Fruit fly (Drosophila melanogaster) whole organism, embryonic: ENCODE data around the gene mRpL51.
A peak's percentile ranks its signal among the peaks of the same experiment; 100 is the strongest.

Experiments used
- C15 ChIP-seq: fragments of 200-800 bp; sonication (Bioruptor generic); IDR thresholded peaks from 3 replicates; pipeline ENCODE4 v1.3.6; 2022; ENCODE audit warnings: missing biosample characterization, missing genetic modification characterization
- CG10209 ChIP-seq: fragments of 200-800 bp; sonication (Bioruptor generic); optimal IDR thresholded peaks from 3 replicates; lab custom pipeline; 2017; ENCODE audit warnings: missing biosample characterization, mild to moderate bottlenecking, missing genetic modification characterization, missing genetic modification reagents
- CG11085 ChIP-seq: fragments of 200-800 bp; sonication (Bioruptor generic); IDR thresholded peaks from 2 replicates; pipeline ENCODE4 v1.3.6; 2022; ENCODE audit warnings: missing biosample characterization, missing genetic modification characterization
- CG11093 ChIP-seq: fragments of 200-800 bp; sonication (Bioruptor generic); IDR thresholded peaks from 3 replicates; pipeline ENCODE4 v1.3.6; 2022; ENCODE audit warnings: missing biosample characterization, missing genetic modification characterization
- CG11456 ChIP-seq: fragments of 200-800 bp; sonication (Bioruptor generic); IDR thresholded peaks from 3 replicates; pipeline ENCODE4 v1.3.6; 2022; ENCODE audit warnings: missing biosample characterization, missing genetic modification characterization
- CG12104 ChIP-seq: fragments of 200-800 bp; sonication (Bioruptor generic); optimal IDR thresholded peaks from 3 replicates; lab custom pipeline; 2016; ENCODE audit warnings: missing biosample characterization, missing genetic modification characterization
- CG12744 ChIP-seq: fragments of 200-800 bp; sonication (Bioruptor generic); optimal IDR thresholded peaks from 2 replicates; lab custom pipeline; 2016; ENCODE audit warnings: missing biosample characterization, missing genetic modification characterization
- CG12942 ChIP-seq: fragments of 200-800 bp; sonication (Bioruptor generic); optimal IDR thresholded peaks from 3 replicates; lab custom pipeline; 2016; ENCODE audit warnings: missing biosample characterization, missing genetic modification characterization
- CG13624 ChIP-seq: fragments of 200-800 bp; sonication (Bioruptor generic); optimal IDR thresholded peaks from 2 replicates; lab custom pipeline; 2016; ENCODE audit warnings: missing biosample characterization, missing genetic modification characterization
- CG15479 ChIP-seq: fragments of 200-800 bp; sonication (Bioruptor generic); optimal IDR thresholded peaks from 3 replicates; lab custom pipeline; 2019; ENCODE audit warnings: missing biosample characterization, mild to moderate bottlenecking, missing genetic modification characterization, moderate library complexity
- CG15514 ChIP-seq: fragments of 200-800 bp; sonication (Bioruptor generic); optimal IDR thresholded peaks from 3 replicates; lab custom pipeline; 2017; ENCODE audit warnings: missing biosample characterization, missing genetic modification characterization, mild to moderate bottlenecking, moderate library complexity, missing genetic modification reagents
- CG17802 ChIP-seq: fragments of 200-800 bp; sonication (Bioruptor generic); optimal IDR thresholded peaks from 2 replicates; lab custom pipeline; 2018; ENCODE audit warnings: missing biosample characterization, mild to moderate bottlenecking, missing genetic modification characterization, moderate library complexity
- CG2199 ChIP-seq: fragments of 200-800 bp; sonication (Bioruptor generic); IDR thresholded peaks from 3 replicates; pipeline ENCODE4 v1.3.6; 2022; ENCODE audit warnings: missing biosample characterization, missing genetic modification characterization
- CG2678 ChIP-seq: fragments of 200-800 bp; sonication (Bioruptor generic); optimal IDR thresholded peaks from 3 replicates; lab custom pipeline; 2019; ENCODE audit warnings: missing biosample characterization, mild to moderate bottlenecking, missing genetic modification characterization, moderate library complexity
- CG3281 ChIP-seq: fragments of 200-800 bp; sonication (Bioruptor generic); optimal IDR thresholded peaks from 3 replicates; lab custom pipeline; 2017; ENCODE audit warnings: missing biosample characterization, mild to moderate bottlenecking, missing genetic modification characterization
- CG33213 ChIP-seq: fragments of 200-800 bp; sonication (Bioruptor generic); optimal IDR thresholded peaks from 3 replicates; lab custom pipeline; 2016; ENCODE audit warnings: missing biosample characterization, missing genetic modification characterization
- CG3407 ChIP-seq: fragments of 200-800 bp; sonication (Bioruptor generic); optimal IDR thresholded peaks from 2 replicates; lab custom pipeline; 2018; ENCODE audit warnings: missing biosample characterization, mild to moderate bottlenecking, missing genetic modification characterization
- CG3995 ChIP-seq: fragments of 200-800 bp; sonication (Bioruptor generic); optimal IDR thresholded peaks from 3 replicates; lab custom pipeline; 2016; ENCODE audit warnings: missing biosample characterization, missing genetic modification characterization
- CG43689 ChIP-seq: fragments of 200-800 bp; sonication (Bioruptor generic); IDR thresholded peaks from 2 replicates; pipeline ENCODE4 v1.3.6; 2022; ENCODE audit warnings: missing biosample characterization, missing genetic modification characterization
- CG8478 ChIP-seq: fragments of >200 bp; optimal IDR thresholded peaks from 2 replicates; lab custom pipeline; 2018
- CG8924 ChIP-seq: fragments of 200-800 bp; optimal IDR thresholded peaks from 3 replicates; lab custom pipeline; 2019; ENCODE audit warnings: missing biosample characterization, mild to moderate bottlenecking, missing genetic modification characterization, moderate library complexity
- Camta ChIP-seq: fragments of 200-800 bp; sonication (Bioruptor generic); optimal IDR thresholded peaks from 2 replicates; lab custom pipeline; 2016; ENCODE audit warnings: missing biosample characterization, missing genetic modification characterization
- Doc2 ChIP-seq: fragments of 200-800 bp; sonication (Bioruptor generic); IDR thresholded peaks from 2 replicates; pipeline ENCODE4 v1.3.6; 2022; ENCODE audit warnings: missing biosample characterization, missing genetic modification characterization
- Drgx ChIP-seq: fragments of 200-800 bp; sonication (Bioruptor generic); IDR thresholded peaks from 2 replicates; pipeline ENCODE4 v1.3.6; 2022; ENCODE audit warnings: missing biosample characterization, missing genetic modification characterization
- E2f2 ChIP-seq: fragments of 200-800 bp; sonication (Bioruptor generic); IDR thresholded peaks from 2 replicates; pipeline ENCODE4 v1.3.6; 2022; ENCODE audit warnings: missing biosample characterization, missing genetic modification characterization
- Hand ChIP-seq: fragments of 200-800 bp; sonication (Bioruptor generic); optimal IDR thresholded peaks from 2 replicates; lab custom pipeline; 2017; ENCODE audit warnings: mild to moderate bottlenecking, missing biosample characterization, missing genetic modification reagents, missing genetic modification characterization
- Hsf ChIP-seq: fragments of 200-800 bp; sonication (Bioruptor generic); optimal IDR thresholded peaks from 3 replicates; lab custom pipeline; 2016; ENCODE audit warnings: missing biosample characterization, missing genetic modification characterization
- Med ChIP-seq: fragments of 200-800 bp; sonication (Bioruptor generic); peaks from one replicate; lab custom pipeline; 2016; ENCODE audit warnings: missing biosample characterization, missing genetic modification characterization, mild to moderate bottlenecking, inconsistent platforms, moderate library complexity
- PHDP ChIP-seq: fragments of 200-800 bp; sonication (Bioruptor generic); optimal IDR thresholded peaks from 3 replicates; lab custom pipeline; 2018; ENCODE audit warnings: missing biosample characterization, mild to moderate bottlenecking, missing genetic modification characterization, moderate library complexity
- Side ChIP-seq: fragments of 200-800 bp; sonication (Bioruptor generic); optimal IDR thresholded peaks from 2 replicates; lab custom pipeline; 2016; ENCODE audit warnings: missing biosample characterization, missing genetic modification characterization
- ab ChIP-seq: fragments of 200-800 bp; sonication (Bioruptor generic); optimal IDR thresholded peaks from 2 replicates; lab custom pipeline; 2016; ENCODE audit warnings: missing biosample characterization, missing genetic modification characterization
- al ChIP-seq: fragments of 200-800 bp; sonication (Bioruptor generic); IDR thresholded peaks from 2 replicates; pipeline ENCODE4 v1.3.6; 2022; ENCODE audit warnings: missing biosample characterization, missing genetic modification characterization
- bbx ChIP-seq: fragments of 200-800 bp; sonication (Bioruptor generic); IDR thresholded peaks from 2 replicates; pipeline ENCODE4 v1.3.6; 2022; ENCODE audit warnings: missing biosample characterization, missing genetic modification characterization; ENCODE audit not compliant: partially characterized antibody
- bsh ChIP-seq, 2 experiments: fragments of 200-800 bp; sonication (Bioruptor generic); optimal IDR thresholded peaks; 2 replicates each; lab custom pipeline; 2017 to 2018; ENCODE audit warnings: mild to moderate bottlenecking in 2 of 2, missing biosample characterization in 2 of 2, missing genetic modification characterization in 2 of 2, moderate library complexity in 1 of 2
- btn ChIP-seq: fragments of 200-800 bp; sonication (Bioruptor generic); optimal IDR thresholded peaks from 2 replicates; lab custom pipeline; 2016; ENCODE audit warnings: missing biosample characterization, missing genetic modification characterization
- corto ChIP-seq: fragments of 200-800 bp; sonication (Bioruptor generic); optimal IDR thresholded peaks from 2 replicates; lab custom pipeline; 2016; ENCODE audit warnings: missing biosample characterization, mild to moderate bottlenecking, missing genetic modification characterization, moderate library complexity
- crp ChIP-seq, 2 experiments: fragments of 200-800 bp; sonication (Bioruptor generic); optimal IDR thresholded peaks; 2 replicates in 1 of 2; 3 replicates in 1 of 2; lab custom pipeline; 2017; ENCODE audit warnings: missing biosample characterization in 2 of 2, missing genetic modification characterization in 2 of 2, mild to moderate bottlenecking in 1 of 2, moderate library complexity in 1 of 2
- dati ChIP-seq: fragments of 200-800 bp; sonication (Bioruptor generic); IDR thresholded peaks from 2 replicates; pipeline ENCODE4 v1.3.6; 2022; ENCODE audit warnings: missing biosample characterization, missing genetic modification characterization
- fd102C ChIP-seq: fragments of 200-800 bp; sonication (Bioruptor generic); optimal IDR thresholded peaks from 2 replicates; lab custom pipeline; 2018; ENCODE audit warnings: missing biosample characterization, mild to moderate bottlenecking, missing genetic modification characterization, moderate library complexity
- grn ChIP-seq: fragments of 200-800 bp; sonication (Bioruptor generic); optimal IDR thresholded peaks from 3 replicates; lab custom pipeline; 2017; ENCODE audit warnings: missing biosample characterization, missing genetic modification characterization
- jing ChIP-seq: fragments of 200-800 bp; sonication (Bioruptor generic); optimal IDR thresholded peaks from 2 replicates; lab custom pipeline; 2018; ENCODE audit warnings: missing biosample characterization, mild to moderate bottlenecking, missing genetic modification characterization
- ken ChIP-seq: fragments of 200-800 bp; sonication (Bioruptor generic); IDR thresholded peaks from 3 replicates; pipeline ENCODE4 v1.3.6; 2022; ENCODE audit warnings: missing biosample characterization, missing genetic modification characterization
- klu ChIP-seq: fragments of 200-800 bp; sonication (Bioruptor generic); IDR thresholded peaks from 2 replicates; pipeline ENCODE4 v1.3.6; 2022; ENCODE audit warnings: missing biosample characterization, missing genetic modification characterization
- kni ChIP-seq: fragments of 200-800 bp; sonication (Bioruptor generic); optimal IDR thresholded peaks from 3 replicates; lab custom pipeline; 2017; ENCODE audit warnings: mild to moderate bottlenecking, missing biosample characterization, missing genetic modification reagents, missing genetic modification characterization
- lbe ChIP-seq: fragments of 200-800 bp; sonication (Bioruptor generic); optimal IDR thresholded peaks from 2 replicates; lab custom pipeline; 2016; ENCODE audit warnings: missing biosample characterization, mild to moderate bottlenecking, missing genetic modification characterization
- nom ChIP-seq: fragments of 200-800 bp; sonication (Bioruptor generic); optimal IDR thresholded peaks from 2 replicates; lab custom pipeline; 2017; ENCODE audit warnings: missing biosample characterization, missing genetic modification characterization, mild to moderate bottlenecking, moderate library complexity, missing genetic modification reagents
- p53 ChIP-seq: fragments of 200-800 bp; sonication (Bioruptor generic); optimal IDR thresholded peaks from 2 replicates; lab custom pipeline; 2016; ENCODE audit warnings: missing biosample characterization, missing genetic modification characterization
- schlank ChIP-seq: fragments of 200-800 bp; sonication (Bioruptor generic); optimal IDR thresholded peaks from 2 replicates; lab custom pipeline; 2018; ENCODE audit warnings: missing biosample characterization, mild to moderate bottlenecking, missing genetic modification characterization
- sug ChIP-seq: fragments of 200-800 bp; optimal IDR thresholded peaks from 2 replicates; lab custom pipeline; 2019; ENCODE audit warnings: missing biosample characterization, mild to moderate bottlenecking, missing genetic modification characterization, moderate library complexity
- toy ChIP-seq: fragments of 200-800 bp; sonication (Bioruptor generic); IDR thresholded peaks from 2 replicates; pipeline ENCODE4 v1.3.6; 2022; ENCODE audit warnings: missing biosample characterization, missing genetic modification characterization
- zfh1 ChIP-seq: fragments of 200-800 bp; sonication (Bioruptor generic); IDR thresholded peaks from 3 replicates; pipeline ENCODE4 v1.3.6; 2022; ENCODE audit warnings: missing biosample characterization, missing genetic modification characterization

mRpL51 gene

dm6 chr2L:8478911-8479706, 38.1 kb downstream of the mRpL51 start (continued):
- TF ChIP-seq CG12104, result no peak
- no peak for TF ChIP-seq p53 (GFP tag; lab: Kevin White, UChicago)
- TF ChIP-seq CG15514 (GFP tag; lab: Kevin White, UChicago), result no peak
- no peak for TF ChIP-seq al (GFP tag; lab: Robert Waterston, UW)
- no peak for TF ChIP-seq C15 (GFP tag; lab: Robert Waterston, UW)
- no peak for TF ChIP-seq Hsf (GFP tag; lab: Kevin White, UChicago)
- no peak for TF ChIP-seq CG12942 (GFP tag; lab: Kevin White, UChicago)
- TF ChIP-seq PHDP, result no peak
- TF ChIP-seq corto (GFP tag; lab: Kevin White, UChicago), result peak; percentile 54
- TF ChIP-seq CG11085 (GFP tag; lab: Robert Waterston, UW), result no peak
- no peak for TF ChIP-seq toy (GFP tag; lab: Robert Waterston, UW)
- TF ChIP-seq CG11093 (GFP tag; lab: Robert Waterston, UW), result no peak
- TF ChIP-seq Drgx (GFP tag; lab: Robert Waterston, UW), result peak; percentile 66
- no peak for TF ChIP-seq CG33213 (GFP tag; lab: Kevin White, UChicago)
- no peak for TF ChIP-seq Side (GFP tag; lab: Kevin White, UChicago)
- no peak for TF ChIP-seq jing (GFP tag; lab: Kevin White, UChicago)
- TF ChIP-seq schlank (tag; lab: Kevin White, UChicago), result no peak
- no peak for TF ChIP-seq ab (GFP tag; lab: Kevin White, UChicago)
- TF ChIP-seq CG15479 (GFP tag; lab: Kevin White, UChicago), result peak; percentile 18
- no peak for TF ChIP-seq CG11456 (GFP tag; lab: Robert Waterston, UW)
- no peak for TF ChIP-seq grn (GFP tag; lab: Kevin White, UChicago)
- TF ChIP-seq kni (GFP tag; lab: Kevin White, UChicago), result no peak
- peak; percentile 70 for TF ChIP-seq Med (GFP tag; lab: Kevin White, UChicago)
- TF ChIP-seq CG2199 (GFP tag; lab: Robert Waterston, UW), result peak; percentile 72; the same call in 1 of the 3 replicates
- no peak for TF ChIP-seq ken (GFP tag; lab: Robert Waterston, UW)
- TF ChIP-seq crp (GFP tag; optimal IDR thresholded peaks at IDR 0.05; lab: Kevin White, UChicago), result no peak
- no peak for TF ChIP-seq CG3407 (GFP tag; lab: Kevin White, UChicago)
- no peak for TF ChIP-seq CG2678 (tag; lab: Kevin White, UChicago)
- TF ChIP-seq nom, result peak; percentile 99
- no peak for TF ChIP-seq fd102C
- TF ChIP-seq zfh1 (GFP tag; lab: Robert Waterston, UW), result no peak
- TF ChIP-seq CG10209 (GFP tag; lab: Kevin White, UChicago), result no peak
- TF ChIP-seq CG12744 (GFP tag; lab: Kevin White, UChicago), result no peak
- TF ChIP-seq Hand, result no peak
- TF ChIP-seq CG8478, result no peak
- no peak for TF ChIP-seq E2f2 (GFP tag; lab: Robert Waterston, UW)
- no peak for TF ChIP-seq CG17802 (tag; lab: Kevin White, UChicago)
- TF ChIP-seq lbe (GFP tag; lab: Kevin White, UChicago), result peak; percentile 36
- no peak for TF ChIP-seq klu (GFP tag; lab: Robert Waterston, UW)
- no peak for TF ChIP-seq bbx
- no peak for TF ChIP-seq btn (GFP tag; lab: Kevin White, UChicago)
- TF ChIP-seq Camta (GFP tag; lab: Kevin White, UChicago), result no peak
- no peak for TF ChIP-seq CG13624 (GFP tag; lab: Kevin White, UChicago)
- peak in 1 of 2 experiments; percentile 96 for TF ChIP-seq bsh (GFP tag; optimal IDR thresholded peaks at IDR 0.05; lab: Kevin White, UChicago)
- TF ChIP-seq CG3995 (GFP tag; lab: Kevin White, UChicago), result no peak
- no peak for TF ChIP-seq dati (GFP tag; lab: Robert Waterston, UW)
- no peak for TF ChIP-seq Doc2 (GFP tag; lab: Robert Waterston, UW)
- TF ChIP-seq CG8924 (tag; lab: Kevin White, UChicago), result no peak
- TF ChIP-seq sug (tag; lab: Kevin White, UChicago), result no peak
- no peak for TF ChIP-seq CG3281 (GFP tag; lab: Kevin White, UChicago)
- no peak for TF ChIP-seq CG43689
